Fruit fly (Drosophila melanogaster) whole organism, wandering third instar larva: ENCODE data around the gene CG14277.

Experiments
- Abd-B ChIP-seq: fragments of >200 bp; optimal IDR thresholded peaks from 2 replicates; lab custom pipeline; 2017; ENCODE audit warnings: missing biosample characterization, missing genetic modification characterization
- CG32264 ChIP-seq: fragments of 200-800 bp; sonication (Bioruptor generic); optimal IDR thresholded peaks from 2 replicates; lab custom pipeline; 2016; ENCODE audit warnings: missing biosample characterization, missing genetic modification characterization
- CG9705 ChIP-seq: fragments of 200-800 bp; sonication (Bioruptor generic); optimal IDR thresholded peaks from 2 replicates; lab custom pipeline; 2018; ENCODE audit warnings: missing biosample characterization, mild to moderate bottlenecking, missing genetic modification characterization
- CrebA ChIP-seq: fragments of 200-800 bp; sonication (Bioruptor generic); optimal IDR thresholded peaks from 2 replicates; lab custom pipeline; 2016; ENCODE audit warnings: missing biosample characterization, mild to moderate bottlenecking, missing genetic modification characterization, borderline replicate concordance
- Dfd ChIP-seq: fragments of >200 bp; optimal IDR thresholded peaks from 2 replicates; lab custom pipeline; 2017; ENCODE audit warnings: missing biosample characterization, missing genetic modification characterization
- Dif ChIP-seq: fragments of 200-275, 200-300 bp; sonication (Bioruptor generic); optimal IDR thresholded peaks from 2 replicates; lab custom pipeline; 2018; ENCODE audit warnings: missing biosample characterization, missing genetic modification characterization; ENCODE audit not compliant: partially characterized antibody
- GATAd ChIP-seq: sonication (Bioruptor generic); optimal IDR thresholded peaks from 2 replicates; lab custom pipeline; 2016; ENCODE audit warnings: missing biosample characterization, missing genetic modification characterization
- HLH106 ChIP-seq: fragments of 200-800 bp; optimal IDR thresholded peaks from 3 replicates; lab custom pipeline; 2019; ENCODE audit warnings: missing biosample characterization, mild to moderate bottlenecking, missing genetic modification characterization, moderate library complexity
- Hnf4 ChIP-seq: fragments of 200-800 bp; sonication (Bioruptor generic); optimal IDR thresholded peaks from 2 replicates; lab custom pipeline; 2016; ENCODE audit warnings: missing biosample characterization, mild to moderate bottlenecking, missing genetic modification characterization
- Hr78 ChIP-seq: fragments of >200 bp; optimal IDR thresholded peaks from 2 replicates; lab custom pipeline; 2017; ENCODE audit warnings: missing biosample characterization, missing genetic modification characterization
- Hr83 ChIP-seq: fragments of 200-300 bp; sonication (Bioruptor generic); optimal IDR thresholded peaks from 2 replicates; lab custom pipeline; 2016; ENCODE audit warnings: missing biosample characterization, mild to moderate bottlenecking, missing genetic modification characterization, moderate library complexity; ENCODE audit not compliant: poor library complexity, severe bottlenecking
- Jra ChIP-seq: sonication (Bioruptor generic); optimal IDR thresholded peaks from 2 replicates; lab custom pipeline; 2016; ENCODE audit warnings: missing biosample characterization, missing genetic modification characterization
- Mio ChIP-seq: sonication (Bioruptor generic); optimal IDR thresholded peaks from 2 replicates; lab custom pipeline; 2016; ENCODE audit warnings: missing biosample characterization, missing genetic modification characterization
- Myc ChIP-seq: fragments of >200 bp; optimal IDR thresholded peaks from 2 replicates; lab custom pipeline; 2017
- N ChIP-seq: fragments of >200 bp; optimal IDR thresholded peaks from 2 replicates; lab custom pipeline; 2018; ENCODE audit warnings: missing biosample characterization, missing external identifiers, missing genetic modification characterization
- OdsH ChIP-seq: fragments of 200-800 bp; sonication (Bioruptor generic); optimal IDR thresholded peaks from 2 replicates; lab custom pipeline; 2016; ENCODE audit warnings: missing biosample characterization, mild to moderate bottlenecking, missing genetic modification characterization
- Rel ChIP-seq, 2 experiments: fragments of 200-800 bp; sonication (Bioruptor generic) in 1 of 2; optimal IDR thresholded peaks; 2 replicates in 1 of 2; 3 replicates in 1 of 2; lab custom pipeline; 2016 to 2019; ENCODE audit warnings: mild to moderate bottlenecking in 2 of 2, missing biosample characterization in 2 of 2, missing genetic modification characterization in 2 of 2, moderate library complexity in 1 of 2
- Sp1 ChIP-seq: fragments of 200-800 bp; sonication (Bioruptor generic); optimal IDR thresholded peaks from 3 replicates; lab custom pipeline; 2019; ENCODE audit warnings: missing biosample characterization, mild to moderate bottlenecking, missing genetic modification characterization, moderate library complexity
- Vsx2 ChIP-seq: fragments of 200-300, 225-300 bp; sonication (Bioruptor generic); optimal IDR thresholded peaks from 2 replicates; lab custom pipeline; 2018; ENCODE audit warnings: missing biosample characterization, missing genetic modification characterization; ENCODE audit not compliant: partially characterized antibody
- br ChIP-seq: fragments of 200-800 bp; sonication (Bioruptor generic); optimal IDR thresholded peaks from 2 replicates; lab custom pipeline; 2016; ENCODE audit warnings: missing biosample characterization, missing genetic modification characterization
- brk ChIP-seq: fragments of 200-800 bp; sonication (Bioruptor generic); optimal IDR thresholded peaks from 2 replicates; lab custom pipeline; 2016; ENCODE audit warnings: missing biosample characterization, mild to moderate bottlenecking, missing genetic modification characterization
- dl ChIP-seq, 2 experiments: fragments of 175-275, 200-275 bp in 1 of 2; fragments of 200-275 bp in 1 of 2; sonication (Bioruptor generic); optimal IDR thresholded peaks; lab custom pipeline; 2018; ENCODE audit warnings: mild to moderate bottlenecking in 2 of 2, missing biosample characterization in 2 of 2, missing genetic modification characterization in 2 of 2, moderate library complexity in 2 of 2; ENCODE audit not compliant: partially characterized antibody in 2 of 2, insufficient read depth in 1 of 2
- dmrt93B ChIP-seq: fragments of 200-800 bp; sonication (Bioruptor generic); optimal IDR thresholded peaks from 2 replicates; lab custom pipeline; 2018; ENCODE audit warnings: missing biosample characterization, mild to moderate bottlenecking, missing genetic modification characterization
- dsf ChIP-seq: sonication (Bioruptor generic); optimal IDR thresholded peaks from 2 replicates; lab custom pipeline; 2016; ENCODE audit warnings: missing biosample characterization, missing genetic modification characterization, borderline replicate concordance
- ey ChIP-seq: fragments of 200-800 bp; sonication (Bioruptor generic); optimal IDR thresholded peaks from 2 replicates; lab custom pipeline; 2016; ENCODE audit warnings: missing biosample characterization, missing genetic modification characterization
- foxo ChIP-seq, 2 experiments: fragments of 200-800 bp; sonication (Bioruptor generic); optimal IDR thresholded peaks; 2 replicates in 1 of 2; 3 replicates in 1 of 2; lab custom pipeline; 2016 to 2017; ENCODE audit warnings: missing biosample characterization in 2 of 2, missing genetic modification characterization in 2 of 2
- fru ChIP-seq: fragments of 200-800 bp; sonication (Bioruptor generic); optimal IDR thresholded peaks from 3 replicates; lab custom pipeline; 2016; ENCODE audit warnings: missing biosample characterization, mild to moderate bottlenecking, missing genetic modification characterization
- h ChIP-seq: fragments of 200-800 bp; sonication (Bioruptor generic); optimal IDR thresholded peaks from 3 replicates; lab custom pipeline; 2016; ENCODE audit warnings: missing biosample characterization, mild to moderate bottlenecking, missing genetic modification characterization
- jim ChIP-seq: fragments of 175-275, 200-325 bp; sonication (Bioruptor generic); optimal IDR thresholded peaks from 2 replicates; lab custom pipeline; 2016; ENCODE audit warnings: missing biosample characterization, mild to moderate bottlenecking, missing genetic modification characterization
- lola ChIP-seq: fragments of >200 bp; optimal IDR thresholded peaks from 2 replicates; lab custom pipeline; 2017; ENCODE audit warnings: missing biosample characterization, missing genetic modification characterization
- pan ChIP-seq: fragments of >200 bp; optimal IDR thresholded peaks from 2 replicates; lab custom pipeline; 2017
- psq ChIP-seq: fragments of 200-800 bp; sonication (Bioruptor generic); optimal IDR thresholded peaks from 3 replicates; lab custom pipeline; 2017; ENCODE audit warnings: missing biosample characterization, mild to moderate bottlenecking, missing genetic modification characterization, moderate library complexity
- rgr ChIP-seq: fragments of 200-800 bp; sonication (Bioruptor generic); optimal IDR thresholded peaks from 3 replicates; lab custom pipeline; 2016; ENCODE audit warnings: missing biosample characterization, mild to moderate bottlenecking, missing genetic modification characterization
- sage ChIP-seq: fragments of 200-800 bp; sonication (Bioruptor generic); optimal IDR thresholded peaks from 2 replicates; lab custom pipeline; 2016; ENCODE audit warnings: missing biosample characterization, mild to moderate bottlenecking, missing genetic modification characterization
- sv ChIP-seq: fragments of 200-800 bp; sonication (Bioruptor generic); optimal IDR thresholded peaks from 3 replicates; lab custom pipeline; 2016; ENCODE audit warnings: missing biosample characterization, missing genetic modification characterization
- tai ChIP-seq: sonication (Bioruptor generic); optimal IDR thresholded peaks from 2 replicates; lab custom pipeline; 2016; ENCODE audit warnings: missing biosample characterization, missing genetic modification characterization
- usp ChIP-seq: fragments of >200 bp; optimal IDR thresholded peaks from 2 replicates; lab custom pipeline; 2017; ENCODE audit warnings: missing biosample characterization, missing genetic modification characterization
- woc ChIP-seq: sonication (Bioruptor generic); optimal IDR thresholded peaks from 2 replicates; lab custom pipeline; 2016; ENCODE audit warnings: missing biosample characterization, mild to moderate bottlenecking, missing genetic modification characterization

Gene CG14277

DNA sequence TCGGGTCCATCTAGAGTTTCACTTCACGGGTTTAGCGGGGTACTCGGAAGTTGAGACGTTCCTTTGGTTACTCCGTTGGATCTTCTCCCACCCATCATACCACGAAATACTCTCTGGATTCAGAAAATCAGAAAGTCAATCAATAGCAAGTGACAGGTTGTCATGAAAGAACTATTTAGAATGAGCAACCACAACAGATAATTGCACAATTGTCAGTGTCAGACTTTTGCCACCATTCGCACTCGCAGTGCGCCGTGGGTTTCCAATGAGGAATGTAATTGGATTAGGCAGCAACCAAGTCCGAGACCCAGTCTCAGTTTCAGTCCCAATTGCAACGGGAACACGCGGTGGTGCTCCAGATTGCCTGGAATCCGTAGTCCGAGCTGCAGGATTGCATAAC, 36.4 kb upstream of the CG14277 start, which contains the start of gene CG8419:
Gene CG8419, plus strand, starts transcription at position 301 of the 400 bp plus-strand sequence.
- no peak for TF ChIP-seq CG9705
- no peak for TF ChIP-seq tai (GFP tag; lab: Kevin White, UChicago)
- no peak for TF ChIP-seq Hnf4 (GFP tag; lab: Kevin White, UChicago)
- TF ChIP-seq Rel (GFP tag; optimal IDR thresholded peaks at IDR 0.05; lab: Kevin White, UChicago): no peak
- TF ChIP-seq Rel (tag; optimal IDR thresholded peaks at IDR 0.05; lab: Kevin White, UChicago): no peak
- no peak for TF ChIP-seq woc (GFP tag; lab: Kevin White, UChicago)
- TF ChIP-seq dl (GFP tag; optimal IDR thresholded peaks at IDR 0.05; lab: Kevin White, UChicago; ENCODE audit: insufficient read depth in 1 of 2, partially characterized antibody in 2 of 2): no peak
- TF ChIP-seq jim: no peak
- no peak for TF ChIP-seq Hr78 (GFP tag; lab: Kevin White, UChicago)
- TF ChIP-seq sage: no peak
- TF ChIP-seq br (GFP tag; lab: Kevin White, UChicago): no peak
- TF ChIP-seq Dif (GFP tag; lab: Kevin White, UChicago): no peak
- no peak for TF ChIP-seq dsf (GFP tag; lab: Kevin White, UChicago)
- no peak for TF ChIP-seq HLH106
- no peak for TF ChIP-seq CrebA (GFP tag; lab: Kevin White, UChicago)

DNA sequence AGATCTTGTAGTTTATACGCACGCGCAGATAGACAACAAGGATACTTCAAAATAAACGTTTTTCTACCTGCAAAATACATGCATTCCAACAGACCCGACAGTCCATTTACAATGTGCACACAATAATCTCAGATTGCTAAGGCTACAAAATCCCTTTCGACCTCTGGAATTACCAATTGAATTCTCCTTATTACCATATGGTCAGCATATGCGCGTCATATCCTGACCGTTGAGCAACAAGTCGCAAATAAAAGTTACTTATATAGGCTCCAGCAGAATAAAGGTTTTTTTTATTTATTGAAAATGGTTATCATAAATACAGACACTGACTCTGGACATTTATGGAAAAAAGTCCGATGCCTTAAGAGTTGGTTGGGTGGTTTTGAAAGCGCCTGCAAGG, 32.9 kb upstream of the CG14277 start:
- no peak for TF ChIP-seq foxo (GFP tag; optimal IDR thresholded peaks at IDR 0.05; lab: Kevin White, UChicago)
- TF ChIP-seq Abd-B (GFP tag; lab: Kevin White, UChicago): no peak
- no peak for TF ChIP-seq pan
- TF ChIP-seq brk (GFP tag; lab: Kevin White, UChicago): no peak
- no peak for TF ChIP-seq ey
- TF ChIP-seq rgr (GFP tag; lab: Kevin White, UChicago): no peak

DNA sequence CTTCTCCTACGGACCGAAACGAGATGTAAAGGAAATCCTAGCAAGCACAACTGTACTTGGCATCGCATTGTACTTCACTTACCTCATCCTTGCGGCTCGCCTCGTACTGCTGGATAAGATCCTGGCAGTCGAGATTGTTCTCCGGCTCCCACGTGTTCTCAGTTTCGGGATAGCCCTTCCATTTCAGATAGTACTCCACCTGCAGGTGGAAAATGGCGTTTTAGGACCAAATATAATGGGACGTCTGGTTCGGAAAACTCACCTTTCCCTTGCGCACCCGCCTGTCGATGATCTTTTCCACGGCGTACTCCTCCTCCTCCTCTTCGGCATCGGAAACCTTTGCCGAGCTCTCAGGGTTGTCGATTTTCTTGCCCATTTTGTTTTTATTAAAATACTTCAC, 31.8 kb upstream of the CG14277 start:
- no peak for TF ChIP-seq GATAd
- no peak for TF ChIP-seq CrebA (GFP tag; lab: Kevin White, UChicago)
- TF ChIP-seq Abd-B (GFP tag; lab: Kevin White, UChicago): no peak
- no peak for TF ChIP-seq dsf (GFP tag; lab: Kevin White, UChicago)
- TF ChIP-seq Hr78 (GFP tag; lab: Kevin White, UChicago): no peak
- TF ChIP-seq N (GFP tag; lab: Kevin White, UChicago): no peak
- no peak for TF ChIP-seq Mio
- TF ChIP-seq HLH106: no peak

DNA sequence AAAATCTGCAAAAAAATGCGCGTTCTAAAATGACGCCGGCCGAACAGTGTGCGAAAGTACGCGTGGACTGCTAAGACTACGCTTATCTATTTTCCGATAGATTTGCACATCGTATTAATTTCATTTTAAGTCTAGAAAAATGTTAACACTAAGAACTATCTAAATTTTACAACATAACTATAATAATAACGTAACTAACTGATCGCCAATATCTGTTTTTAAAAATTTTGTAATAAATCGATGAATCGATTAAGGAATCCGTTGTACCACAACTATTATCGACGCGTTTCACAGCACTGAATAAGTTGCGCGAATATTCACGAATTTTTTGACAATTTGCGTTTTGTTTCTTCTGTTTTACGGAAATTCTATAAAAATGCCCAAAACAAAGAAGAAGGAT, 31.2 kb upstream of the CG14277 start, which contains the start of gene Ssb-c31a:
Gene Ssb-c31a, plus strand, starts transcription at position 278 of the 400 bp plus-strand sequence.
- TF ChIP-seq fru (peak; percentile 78), woc (GFP tag; lab: Kevin White, UChicago) (peak; percentile 73), CG32264 (GFP tag; lab: Kevin White, UChicago) (peak; percentile 34), psq (GFP tag; lab: Kevin White, UChicago) (peak; percentile 58), Vsx2 (no peak), tai (GFP tag; lab: Kevin White, UChicago) (peak; percentile 88), Rel (GFP tag; optimal IDR thresholded peaks at IDR 0.05; lab: Kevin White, UChicago) (no peak), Rel (tag; optimal IDR thresholded peaks at IDR 0.05; lab: Kevin White, UChicago) (peak; percentile 49), ey (peak; percentile 51), pan (no peak), br (GFP tag; lab: Kevin White, UChicago) (peak; percentile 80), Dif (GFP tag; lab: Kevin White, UChicago) (no peak), Hr78 (GFP tag; lab: Kevin White, UChicago) (no peak), rgr (GFP tag; lab: Kevin White, UChicago) (peak; percentile 72), GATAd (peak; percentile 61), h (peak; percentile 83), usp (GFP tag; lab: Kevin White, UChicago) (no peak), sv (GFP tag; lab: Kevin White, UChicago) (peak; percentile 65), Mio (no peak), lola (GFP tag; lab: Kevin White, UChicago) (no peak), CG9705 (peak; percentile 38), Abd-B (GFP tag; lab: Kevin White, UChicago) (no peak), N (GFP tag; lab: Kevin White, UChicago) (no peak), brk (GFP tag; lab: Kevin White, UChicago) (peak; percentile 84), Hnf4 (GFP tag; lab: Kevin White, UChicago) (peak; percentile 81), jim (no peak), OdsH (GFP tag; lab: Kevin White, UChicago) (peak; percentile 60), sage (peak; percentile 48), Jra (peak; percentile 90), Dfd (GFP tag; lab: Kevin White, UChicago) (no peak), HLH106 (peak; percentile 68), Hr83 (GFP tag; lab: Kevin White, UChicago) (no peak), dl (GFP tag; optimal IDR thresholded peaks at IDR 0.05; lab: Kevin White, UChicago; ENCODE audit: insufficient read depth in 1 of 2, partially characterized antibody in 2 of 2) (no peak), dmrt93B (GFP tag; lab: Kevin White, UChicago) (peak; percentile 32), Myc (no peak), CrebA (GFP tag; lab: Kevin White, UChicago) (no peak), Sp1 (peak; percentile 60), dsf (GFP tag; lab: Kevin White, UChicago) (peak; percentile 81), foxo (GFP tag; optimal IDR thresholded peaks at IDR 0.05; lab: Kevin White, UChicago) (peak; percentile 71 to 75)
